Fruit fly (Drosophila melanogaster): Measurements from ENCODE around the gene CG14285.

CG14285 gene

DNA sequence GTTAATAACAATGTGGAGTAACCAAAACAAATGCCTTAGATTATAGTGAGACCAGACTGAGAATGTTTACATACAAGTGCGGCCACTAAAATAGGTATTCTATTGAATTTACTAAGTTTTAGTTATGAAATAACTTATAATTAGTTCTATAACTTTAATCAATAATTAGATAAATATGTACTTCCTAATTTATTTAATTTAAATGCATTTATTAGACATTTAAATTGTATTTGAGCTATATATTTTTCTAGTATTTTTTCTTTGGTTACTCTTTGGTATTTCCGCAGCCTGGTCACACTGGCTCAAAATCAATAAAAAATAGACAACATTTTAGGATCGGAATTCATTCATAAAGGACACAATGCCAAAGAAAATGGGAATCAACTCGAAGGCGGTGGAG is 6.3 kb downstream of the CG14285 start, which contains the start of the genes Prp18 and CG6013 (continued):
- TF ChIP-seq CG7839 (tag; optimal IDR thresholded peaks at IDR 0.05) (peak; percentile 75), bab2 (GFP tag; optimal IDR thresholded peaks at IDR 0.05) (no peak), Hsf (GFP tag; optimal IDR thresholded peaks at IDR 0.05) (no peak), gcm (GFP tag; optimal IDR thresholded peaks at IDR 0.05) (peak; percentile 44), Antp (GFP tag; optimal IDR thresholded peaks at IDR 0.05) (no peak), Dp (GFP tag; optimal IDR thresholded peaks at IDR 0.05) (no peak), hkb (optimal IDR thresholded peaks at IDR 0.05) (no peak), hkb (GFP tag; IDR thresholded peaks at IDR 0.05) (no peak), CG5180 (GFP tag; optimal IDR thresholded peaks at IDR 0.05) (no peak), CG17829 (tag; optimal IDR thresholded peaks at IDR 0.05) (peak; percentile 78), al (GFP tag; IDR thresholded peaks at IDR 0.05) (no peak), gsb-n (tag; optimal IDR thresholded peaks at IDR 0.05) (peak; percentile 74), pho (GFP tag; optimal IDR thresholded peaks at IDR 0.05) (no peak), Dip3 (GFP tag; optimal IDR thresholded peaks at IDR 0.05) (no peak), CG31365 (tag; optimal IDR thresholded peaks at IDR 0.05) (no peak), kay (GFP tag; optimal IDR thresholded peaks at IDR 0.05) (no peak), bigmax (GFP tag; optimal IDR thresholded peaks at IDR 0.05) (no peak), fd96Cb (tag; optimal IDR thresholded peaks at IDR 0.05) (peak; percentile 54), usp (GFP tag; optimal IDR thresholded peaks at IDR 0.05) (no peak), pum (GFP tag; optimal IDR thresholded peaks at IDR 0.05) (no peak), Tbp (GFP tag; optimal IDR thresholded peaks at IDR 0.05) (no peak), fd102C (GFP tag; optimal IDR thresholded peaks at IDR 0.05) (no peak), CG13287 (GFP tag; IDR thresholded peaks at IDR 0.05; ENCODE audit: partially characterized antibody) (peak; percentile 23; the same call in 1 of the 2 replicates), CG10147 (GFP tag; optimal IDR thresholded peaks at IDR 0.05) (peak; percentile 63), Mes4 (GFP tag; optimal IDR thresholded peaks at IDR 0.05) (no peak), Nf-YB (GFP tag; optimal IDR thresholded peaks at IDR 0.05) (peak; percentile 44), Ets97D (GFP tag; optimal IDR thresholded peaks at IDR 0.05) (no peak), sima (GFP tag; optimal IDR thresholded peaks at IDR 0.05) (no peak), CG8944 (GFP tag; optimal IDR thresholded peaks at IDR 0.05) (no peak), CG2120 (GFP tag; optimal IDR thresholded peaks at IDR 0.05) (peak; percentile 25), CG11398 (GFP tag; optimal IDR thresholded peaks at IDR 0.05) (no peak), Mad (GFP tag; optimal IDR thresholded peaks at IDR 0.05) (no peak), CG4707 (GFP tag; optimal IDR thresholded peaks at IDR 0.05) (no peak), so (GFP tag; IDR thresholded peaks at IDR 0.05) (no peak), lab (GFP tag; optimal IDR thresholded peaks at IDR 0.05) (no peak), row (GFP tag; IDR thresholded peaks at IDR 0.05) (peak; percentile 81), insv (GFP tag; optimal IDR thresholded peaks at IDR 0.05) (no peak), B-H1 (GFP tag; IDR thresholded peaks at IDR 0.05) (no peak), odd (GFP tag; optimal IDR thresholded peaks at IDR 0.05) (no peak), CG34224 (GFP tag; IDR thresholded peaks at IDR 0.05; ENCODE audit: partially characterized antibody) (no peak), Oaz (GFP tag; IDR thresholded peaks at IDR 0.05) (no peak), gcm2 (GFP tag; optimal IDR thresholded peaks at IDR 0.05) (no peak), CG2712 (tag; optimal IDR thresholded peaks at IDR 0.05) (peak; percentile 85), psq (GFP tag; optimal IDR thresholded peaks at IDR 0.05) (peak; percentile 0), p53 (GFP tag; optimal IDR thresholded peaks at IDR 0.05) (no peak), unc-4 (GFP tag; IDR thresholded peaks at IDR 0.05; ENCODE audit: partially characterized antibody) (no peak), Myb (GFP tag; optimal IDR thresholded peaks at IDR 0.05) (no peak), tap (tag; optimal IDR thresholded peaks at IDR 0.05) (peak; percentile 60), Poxn (GFP tag; IDR thresholded peaks at IDR 0.05) (no peak), pfk (GFP tag; optimal IDR thresholded peaks at IDR 0.05) (no peak), btn (GFP tag; optimal IDR thresholded peaks at IDR 0.05) (no peak), CG2889 (GFP tag; IDR thresholded peaks at IDR 0.05) (no peak)

Data from whole organism, embryonic.